Fruit fly (Drosophila melanogaster) whole organism, embryonic: ENCODE measurements around the gene Rtc1.

Experiments
- Atf-2 ChIP-seq: fragments of 200-800 bp; sonication (Bioruptor generic); optimal IDR thresholded peaks from 2 replicates; lab custom pipeline; 2016; ENCODE audit warnings: missing biosample characterization, missing genetic modification characterization
- Atf3 ChIP-seq: fragments of 200-800 bp; sonication (Bioruptor generic); optimal IDR thresholded peaks from 3 replicates; lab custom pipeline; 2016; ENCODE audit warnings: missing biosample characterization, missing genetic modification characterization
- BEAF-32 ChIP-seq: fragments of 200-800 bp; sonication (Bioruptor generic); optimal IDR thresholded peaks from 3 replicates; lab custom pipeline; 2017; ENCODE audit warnings: missing biosample characterization, missing genetic modification characterization, mild to moderate bottlenecking, moderate library complexity, missing genetic modification reagents
- CG11093 ChIP-seq: fragments of 200-800 bp; sonication (Bioruptor generic); IDR thresholded peaks from 3 replicates; pipeline ENCODE4 v1.3.6; 2022; ENCODE audit warnings: missing biosample characterization, missing genetic modification characterization
- CG12104 ChIP-seq: fragments of 200-800 bp; sonication (Bioruptor generic); optimal IDR thresholded peaks from 3 replicates; lab custom pipeline; 2016; ENCODE audit warnings: missing biosample characterization, missing genetic modification characterization
- CG13624 ChIP-seq: fragments of 200-800 bp; sonication (Bioruptor generic); optimal IDR thresholded peaks from 2 replicates; lab custom pipeline; 2016; ENCODE audit warnings: missing biosample characterization, missing genetic modification characterization
- CG13894 ChIP-seq: fragments of 200-800 bp; sonication (Bioruptor generic); optimal IDR thresholded peaks from 3 replicates; lab custom pipeline; 2018; ENCODE audit warnings: missing biosample characterization, mild to moderate bottlenecking, missing genetic modification characterization, moderate library complexity
- CG1529 ChIP-seq: fragments of 200-800 bp; sonication (Bioruptor generic); optimal IDR thresholded peaks from 3 replicates; lab custom pipeline; 2018; ENCODE audit warnings: missing biosample characterization, missing genetic modification characterization
- CG17328 ChIP-seq: fragments of 200-800 bp; sonication (Bioruptor generic); IDR thresholded peaks from 2 replicates; pipeline ENCODE4 v1.3.6; 2022; ENCODE audit warnings: missing biosample characterization, missing genetic modification characterization
- CG17361 ChIP-seq: fragments of 200-800 bp; sonication (Bioruptor generic); IDR thresholded peaks from 3 replicates; pipeline ENCODE4 v1.3.6; 2022; ENCODE audit warnings: missing biosample characterization, missing genetic modification characterization
- CG17385 ChIP-seq: fragments of 200-800 bp; sonication (Bioruptor generic); optimal IDR thresholded peaks from 3 replicates; lab custom pipeline; 2018; ENCODE audit warnings: missing biosample characterization, mild to moderate bottlenecking, missing genetic modification characterization
- CG17568 ChIP-seq: fragments of 200-800 bp; sonication (Bioruptor generic); optimal IDR thresholded peaks from 2 replicates; lab custom pipeline; 2018; ENCODE audit warnings: missing biosample characterization, mild to moderate bottlenecking, missing genetic modification characterization, moderate library complexity
- CG2129 ChIP-seq: fragments of 200-800 bp; sonication (Bioruptor generic); IDR thresholded peaks from 2 replicates; pipeline ENCODE4 v1.3.6; 2022; ENCODE audit warnings: missing biosample characterization, missing genetic modification characterization; ENCODE audit not compliant: partially characterized antibody
- CG31365 ChIP-seq: fragments of 200-800 bp; sonication (Bioruptor generic); optimal IDR thresholded peaks from 2 replicates; lab custom pipeline; 2018; ENCODE audit warnings: missing biosample characterization, mild to moderate bottlenecking, missing genetic modification characterization
- CG3407 ChIP-seq: fragments of 200-800 bp; sonication (Bioruptor generic); optimal IDR thresholded peaks from 2 replicates; lab custom pipeline; 2018; ENCODE audit warnings: missing biosample characterization, mild to moderate bottlenecking, missing genetic modification characterization
- CG34376 ChIP-seq: fragments of 200-800 bp; sonication (Bioruptor generic); optimal IDR thresholded peaks from 2 replicates; lab custom pipeline; 2018; ENCODE audit warnings: missing biosample characterization, mild to moderate bottlenecking, missing genetic modification characterization
- CG4404 ChIP-seq: fragments of 200-800 bp; sonication (Bioruptor generic); IDR thresholded peaks from 2 replicates; pipeline ENCODE4 v1.3.6; 2022; ENCODE audit warnings: missing biosample characterization, missing genetic modification characterization
- CG4424 ChIP-seq: fragments of 200-800 bp; sonication (Bioruptor generic); optimal IDR thresholded peaks from 3 replicates; lab custom pipeline; 2016; ENCODE audit warnings: missing biosample characterization, missing genetic modification characterization
- CG4820 ChIP-seq: fragments of 200-800 bp; sonication (Bioruptor generic); optimal IDR thresholded peaks from 3 replicates; lab custom pipeline; 2016; ENCODE audit warnings: missing biosample characterization, missing genetic modification characterization
- CG4854 ChIP-seq: fragments of 200-800 bp; sonication (Bioruptor generic); optimal IDR thresholded peaks from 2 replicates; lab custom pipeline; 2016; ENCODE audit warnings: missing biosample characterization, missing genetic modification characterization, inconsistent platforms
- CG7556 ChIP-seq: fragments of 200-800 bp; sonication (Bioruptor generic); optimal IDR thresholded peaks from 2 replicates; lab custom pipeline; 2017; ENCODE audit warnings: missing biosample characterization, mild to moderate bottlenecking, missing genetic modification characterization
- CG8359 ChIP-seq: fragments of 200-800 bp; sonication (Bioruptor generic); optimal IDR thresholded peaks from 2 replicates; lab custom pipeline; 2017; ENCODE audit warnings: missing biosample characterization, mild to moderate bottlenecking, missing genetic modification characterization, borderline replicate concordance
- CG8765 ChIP-seq: fragments of 200-800 bp; sonication (Bioruptor generic); IDR thresholded peaks from 2 replicates; pipeline ENCODE4 v1.3.6; 2022; ENCODE audit warnings: missing biosample characterization, missing genetic modification characterization
- CG9437 ChIP-seq: fragments of 200-800 bp; sonication (Bioruptor generic); optimal IDR thresholded peaks from 2 replicates; lab custom pipeline; 2018; ENCODE audit warnings: missing biosample characterization, mild to moderate bottlenecking, missing genetic modification characterization
- CG9727 ChIP-seq: fragments of 200-800 bp; sonication (Bioruptor generic); optimal IDR thresholded peaks from 3 replicates; lab custom pipeline; 2017; ENCODE audit warnings: missing biosample characterization, mild to moderate bottlenecking, missing genetic modification characterization
- D19A ChIP-seq: fragments of 200-800 bp; optimal IDR thresholded peaks from 3 replicates; lab custom pipeline; 2019; ENCODE audit warnings: missing biosample characterization, mild to moderate bottlenecking, missing genetic modification characterization, moderate library complexity
- Dip2 ChIP-seq: fragments of 200-800 bp; sonication (Bioruptor generic); IDR thresholded peaks from 2 replicates; pipeline ENCODE4 v1.3.6; 2022; ENCODE audit warnings: missing biosample characterization, missing genetic modification characterization
- Dref ChIP-seq: fragments of 200-800 bp; sonication (Bioruptor generic); IDR thresholded peaks from 2 replicates; pipeline ENCODE4 v1.3.6; 2022; ENCODE audit warnings: missing biosample characterization, missing genetic modification characterization
- Jarid2 ChIP-seq: fragments of 200-800 bp; sonication (Bioruptor generic); optimal IDR thresholded peaks from 3 replicates; lab custom pipeline; 2017; ENCODE audit warnings: mild to moderate bottlenecking, missing biosample characterization, missing genetic modification reagents, missing genetic modification characterization
- Mes4 ChIP-seq: fragments of 200-800 bp; sonication (Bioruptor generic); optimal IDR thresholded peaks from 2 replicates; lab custom pipeline; 2016; ENCODE audit warnings: missing biosample characterization, missing genetic modification characterization
- NFAT ChIP-seq: fragments of 200-800 bp; sonication (Bioruptor generic); IDR thresholded peaks from 2 replicates; pipeline ENCODE4 v1.3.6; 2022; ENCODE audit warnings: missing biosample characterization, missing genetic modification characterization
- NK7.1 ChIP-seq: fragments of 200-800 bp; sonication (Bioruptor generic); optimal IDR thresholded peaks from 3 replicates; lab custom pipeline; 2016; ENCODE audit warnings: missing biosample characterization, missing genetic modification characterization
- Pdp1 ChIP-seq, 2 experiments: fragments of 200-800 bp; sonication (Bioruptor generic); optimal IDR thresholded peaks; 3 replicates each; lab custom pipeline; 2016; ENCODE audit warnings: missing biosample characterization in 2 of 2, missing genetic modification characterization in 2 of 2, mild to moderate bottlenecking in 1 of 2, moderate library complexity in 1 of 2
- Rx ChIP-seq: fragments of 200-800 bp; sonication (Bioruptor generic); IDR thresholded peaks from 2 replicates; pipeline ENCODE4 v1.3.6; 2022; ENCODE audit warnings: missing biosample characterization, missing genetic modification characterization
- Sox100B ChIP-seq: fragments of 200-800 bp; sonication (Bioruptor generic); optimal IDR thresholded peaks from 3 replicates; lab custom pipeline; 2018; ENCODE audit warnings: missing biosample characterization, mild to moderate bottlenecking, missing genetic modification characterization
- YL-1 ChIP-seq: fragments of 200-800 bp; sonication (Bioruptor generic); optimal IDR thresholded peaks from 3 replicates; lab custom pipeline; 2017; ENCODE audit warnings: missing biosample characterization, mild to moderate bottlenecking, missing genetic modification characterization
- aop ChIP-seq: fragments of 200-800 bp; sonication (Bioruptor generic); IDR thresholded peaks from 2 replicates; pipeline ENCODE4 v1.3.6; 2022; ENCODE audit warnings: missing biosample characterization, missing genetic modification characterization
- ash1 ChIP-seq: fragments of 200-800 bp; sonication (Bioruptor generic); optimal IDR thresholded peaks from 2 replicates; lab custom pipeline; 2018; ENCODE audit warnings: missing biosample characterization, mild to moderate bottlenecking, missing genetic modification characterization
- az2 ChIP-seq: fragments of 200-800 bp; sonication (Bioruptor generic); optimal IDR thresholded peaks from 3 replicates; lab custom pipeline; 2016; ENCODE audit warnings: missing biosample characterization, missing genetic modification characterization
- da ChIP-seq: fragments of 200-800 bp; sonication (Bioruptor generic); optimal IDR thresholded peaks from 2 replicates; lab custom pipeline; 2016; ENCODE audit warnings: missing biosample characterization, missing genetic modification characterization
- emc ChIP-seq: fragments of 200-800 bp; sonication (Bioruptor generic); optimal IDR thresholded peaks from 2 replicates; lab custom pipeline; 2016; ENCODE audit warnings: missing biosample characterization, missing genetic modification characterization
- ftz-f1 ChIP-seq: fragments of 200-800 bp; sonication (Bioruptor generic); optimal IDR thresholded peaks from 2 replicates; lab custom pipeline; 2016; ENCODE audit warnings: missing biosample characterization, missing genetic modification characterization
- hkb ChIP-seq, 2 experiments: fragments of 200-800 bp in 1 of 2; fragments of >200 bp in 1 of 2; sonication (Bioruptor generic) in 1 of 2; IDR thresholded peaks in 1 of 2; optimal IDR thresholded peaks in 1 of 2; 2 replicates each; pipeline versions ENCODE4 v1.3.6 to Lab custom; 2017 to 2022; ENCODE audit warnings: missing biosample characterization in 1 of 2, missing genetic modification characterization in 1 of 2
- kay ChIP-seq: fragments of 200-800 bp; sonication (Bioruptor generic); optimal IDR thresholded peaks from 2 replicates; lab custom pipeline; 2016; ENCODE audit warnings: missing biosample characterization, missing genetic modification characterization
- luna ChIP-seq: fragments of 200-800 bp; sonication (Bioruptor generic); optimal IDR thresholded peaks from 2 replicates; lab custom pipeline; 2016; ENCODE audit warnings: missing biosample characterization, missing genetic modification characterization
- nau ChIP-seq: fragments of 200-800 bp; sonication (Bioruptor generic); optimal IDR thresholded peaks from 3 replicates; lab custom pipeline; 2017; ENCODE audit warnings: missing biosample characterization, mild to moderate bottlenecking, missing genetic modification characterization, missing genetic modification reagents
- pan ChIP-seq, 4 experiments: fragments of >200 bp in 3 of 4; fragments of 200-800 bp in 1 of 4; sonication (Bioruptor generic) in 1 of 4; optimal IDR thresholded peaks in 3 of 4; IDR thresholded peaks in 1 of 4; 2 replicates each; pipeline versions ENCODE4 v1.3.6 to Lab custom; 2017 to 2022; ENCODE audit warnings: missing biosample characterization in 2 of 4, missing genetic modification characterization in 2 of 4, mixed read lengths in 1 of 4
- pho ChIP-seq: fragments of 200-800 bp; sonication (Bioruptor generic); optimal IDR thresholded peaks from 2 replicates; lab custom pipeline; 2016; ENCODE audit warnings: missing biosample characterization, missing genetic modification characterization
- stwl ChIP-seq: fragments of 200-800 bp; sonication (Bioruptor generic); optimal IDR thresholded peaks from 3 replicates; lab custom pipeline; 2018; ENCODE audit warnings: missing biosample characterization, mild to moderate bottlenecking, missing genetic modification characterization, moderate library complexity
- tio ChIP-seq: fragments of 200-800 bp; sonication (Bioruptor generic); optimal IDR thresholded peaks from 2 replicates; lab custom pipeline; 2017; ENCODE audit warnings: missing biosample characterization, missing genetic modification characterization, inconsistent platforms

Rtc1 gene

DNA sequence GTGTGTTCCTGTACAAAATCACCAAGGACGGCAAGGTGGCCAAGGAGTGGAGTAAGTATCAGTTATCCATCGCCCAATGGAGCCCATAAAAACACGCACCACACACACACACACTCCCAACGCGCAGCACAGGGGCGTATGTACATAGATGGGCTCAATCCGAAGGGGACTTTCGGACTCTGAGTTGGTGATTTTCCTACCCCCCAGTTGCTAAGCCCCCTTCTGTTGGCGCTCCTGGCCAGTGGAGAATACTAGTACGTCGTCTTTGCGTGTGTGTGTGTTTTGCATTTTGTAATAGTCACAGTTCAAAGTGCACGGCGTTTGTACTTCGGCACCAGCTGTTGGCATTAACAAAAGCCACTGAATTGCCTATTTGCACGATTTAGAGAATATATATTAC is 16.9 kb upstream of the Rtc1 start (continued):
- TF ChIP-seq BEAF-32 (GFP tag; lab: Kevin White, UChicago) (no peak), NK7.1 (peak; percentile 38), Dref (GFP tag; lab: Robert Waterston, UW) (no peak), Atf-2 (GFP tag; lab: Kevin White, UChicago) (peak; percentile 64), CG9437 (GFP tag; lab: Kevin White, UChicago) (no peak), CG4424 (GFP tag; lab: Kevin White, UChicago) (peak; percentile 58), CG12104 (GFP tag; lab: Kevin White, UChicago) (no peak), CG17328 (GFP tag; lab: Robert Waterston, UW) (peak; percentile 84), CG13894 (tag; lab: Kevin White, UChicago) (peak; percentile 74), Mes4 (GFP tag; lab: Kevin White, UChicago) (peak; percentile 58), emc (no peak), CG8359 (GFP tag; lab: Kevin White, UChicago) (peak; percentile 29), CG1529 (GFP tag; lab: Kevin White, UChicago) (peak; percentile 37), CG17385 (GFP tag; lab: Kevin White, UChicago) (peak; percentile 76), Rx (GFP tag; lab: Robert Waterston, UW) (peak; percentile 83), kay (GFP tag; lab: Kevin White, UChicago) (peak; percentile 17), da (GFP tag; lab: Kevin White, UChicago) (peak; percentile 11), CG9727 (GFP tag; lab: Kevin White, UChicago) (peak; percentile 3), CG13624 (GFP tag; lab: Kevin White, UChicago) (peak; percentile 64), CG8765 (peak; percentile 69), Pdp1 (GFP tag; optimal IDR thresholded peaks at IDR 0.05; lab: Kevin White, UChicago) (peak; percentile 50 to 83), CG31365 (peak; percentile 4), pan (optimal IDR thresholded peaks at IDR 0.05; lab: Kevin White, UChicago) (no peak), pan (GFP tag; optimal IDR thresholded peaks at IDR 0.05 in 1 of 2, IDR thresholded peaks at IDR 0.05 in 1 of 2) (peak in 1 of 2 experiments; percentile 81), luna (GFP tag; lab: Kevin White, UChicago) (no peak), CG2129 (no peak), YL-1 (GFP tag; lab: Kevin White, UChicago) (no peak), Dip2 (GFP tag; lab: Robert Waterston, UW) (no peak), ash1 (GFP tag; lab: Kevin White, UChicago) (peak; percentile 78), CG4820 (GFP tag; lab: Kevin White, UChicago) (peak; percentile 55), CG11093 (GFP tag; lab: Robert Waterston, UW) (0 out of 3 replicates have a peak, but pooled peaks have one; percentile 30), CG7556 (GFP tag; lab: Kevin White, UChicago) (no peak), aop (peak; percentile 47; the same call in 1 of the 2 replicates), CG4854 (GFP tag; lab: Kevin White, UChicago) (peak; percentile 40), tio (no peak), CG17568 (peak; percentile 60), CG3407 (GFP tag; lab: Kevin White, UChicago) (peak; percentile 26), ftz-f1 (GFP tag; lab: Kevin White, UChicago) (peak; percentile 52), CG17361 (no peak; the same call in 2 of the 3 replicates), NFAT (GFP tag; lab: Robert Waterston, UW) (peak; percentile 93), stwl (tag; lab: Kevin White, UChicago) (no peak), CG34376 (peak; percentile 58), Atf3 (GFP tag; lab: Kevin White, UChicago) (peak; percentile 58), hkb (optimal IDR thresholded peaks at IDR 0.05; lab: Kevin White, UChicago) (no peak), hkb (GFP tag; IDR thresholded peaks at IDR 0.05; lab: Robert Waterston, UW) (peak; percentile 73), CG4404 (GFP tag; lab: Robert Waterston, UW) (peak; percentile 49), Sox100B (GFP tag; lab: Kevin White, UChicago) (peak; percentile 19), nau (peak; percentile 31), Jarid2 (GFP tag; lab: Kevin White, UChicago) (peak; percentile 36), pho (GFP tag; lab: Kevin White, UChicago) (peak; percentile 48), az2 (GFP tag; lab: Kevin White, UChicago) (peak; percentile 82), D19A (tag; lab: Kevin White, UChicago) (peak; percentile 18)
